Fruit fly (Drosophila melanogaster) whole organism, embryonic: ENCODE results near the gene Muc68D.

Source experiments
- Asciz ChIP-seq: fragments of 200-800 bp; sonication (Bioruptor generic); optimal IDR thresholded peaks from 2 replicates; lab custom pipeline; 2017; ENCODE audit warnings: missing biosample characterization, mild to moderate bottlenecking, missing genetic modification characterization, missing genetic modification reagents
- Bdp1 ChIP-seq: fragments of 200-800 bp; sonication (Bioruptor generic); optimal IDR thresholded peaks from 3 replicates; lab custom pipeline; 2016; ENCODE audit warnings: missing biosample characterization, missing genetic modification characterization
- CG10543 ChIP-seq: fragments of 200-800 bp; sonication (Bioruptor generic); optimal IDR thresholded peaks from 3 replicates; lab custom pipeline; 2017; ENCODE audit warnings: missing biosample characterization, mild to moderate bottlenecking, missing genetic modification characterization, moderate library complexity
- CG10979 ChIP-seq: fragments of 200-800 bp; sonication (Bioruptor generic); optimal IDR thresholded peaks from 2 replicates; lab custom pipeline; 2018; ENCODE audit warnings: missing biosample characterization, mild to moderate bottlenecking, missing genetic modification characterization, moderate library complexity
- CG11695 ChIP-seq: fragments of 200-800 bp; sonication (Bioruptor generic); IDR thresholded peaks from 3 replicates; pipeline ENCODE4 v1.3.6; 2022; ENCODE audit warnings: missing biosample characterization, missing genetic modification characterization
- CG13287 ChIP-seq: fragments of 200-800 bp; sonication (Bioruptor generic); IDR thresholded peaks from 2 replicates; pipeline ENCODE4 v1.3.6; 2022; ENCODE audit warnings: missing biosample characterization, missing genetic modification characterization; ENCODE audit not compliant: partially characterized antibody
- CG14860 ChIP-seq: fragments of 200-800 bp; sonication (Bioruptor generic); IDR thresholded peaks from 3 replicates; pipeline ENCODE4 v1.3.6; 2022; ENCODE audit warnings: missing biosample characterization, missing genetic modification characterization; ENCODE audit not compliant: partially characterized antibody
- CG15269 ChIP-seq: fragments of 200-800 bp; sonication (Bioruptor generic); optimal IDR thresholded peaks from 2 replicates; lab custom pipeline; 2018; ENCODE audit warnings: missing biosample characterization, mild to moderate bottlenecking, missing genetic modification characterization, moderate library complexity
- CG1603 ChIP-seq: fragments of 200-800 bp; sonication (Bioruptor generic); optimal IDR thresholded peaks from 2 replicates; lab custom pipeline; 2019; ENCODE audit warnings: missing biosample characterization, mild to moderate bottlenecking, missing genetic modification characterization, moderate library complexity
- CG17186 ChIP-seq: fragments of 200-800 bp; sonication (Bioruptor generic); optimal IDR thresholded peaks from 3 replicates; lab custom pipeline; 2017; ENCODE audit warnings: missing biosample characterization, missing genetic modification reagents, missing genetic modification characterization
- CG17359 ChIP-seq: fragments of 200-800 bp; sonication (Bioruptor generic); optimal IDR thresholded peaks from 3 replicates; lab custom pipeline; 2018; ENCODE audit warnings: missing biosample characterization, mild to moderate bottlenecking, missing genetic modification characterization, moderate library complexity
- CG17802 ChIP-seq: fragments of 200-800 bp; sonication (Bioruptor generic); optimal IDR thresholded peaks from 2 replicates; lab custom pipeline; 2018; ENCODE audit warnings: missing biosample characterization, mild to moderate bottlenecking, missing genetic modification characterization, moderate library complexity
- CG17912 ChIP-seq: fragments of 200-800 bp; sonication (Bioruptor generic); optimal IDR thresholded peaks from 2 replicates; lab custom pipeline; 2018; ENCODE audit warnings: missing biosample characterization, mild to moderate bottlenecking, missing genetic modification characterization
- CG2120 ChIP-seq: fragments of 200-800 bp; sonication (Bioruptor generic); optimal IDR thresholded peaks from 3 replicates; lab custom pipeline; 2016; ENCODE audit warnings: missing biosample characterization, missing genetic modification characterization
- CG30431 ChIP-seq: fragments of 200-800 bp; sonication (Bioruptor generic); optimal IDR thresholded peaks from 2 replicates; lab custom pipeline; 2017; ENCODE audit warnings: missing biosample characterization, missing genetic modification characterization
- CG3065 ChIP-seq: fragments of 200-800 bp; sonication (Bioruptor generic); optimal IDR thresholded peaks from 2 replicates; lab custom pipeline; 2016; ENCODE audit warnings: missing biosample characterization, missing genetic modification characterization
- CG4360 ChIP-seq: fragments of 200-800 bp; sonication (Bioruptor generic); IDR thresholded peaks from 2 replicates; pipeline ENCODE4 v1.3.6; 2022; ENCODE audit warnings: missing biosample characterization, missing genetic modification characterization
- CG4404 ChIP-seq: fragments of 200-800 bp; sonication (Bioruptor generic); IDR thresholded peaks from 2 replicates; pipeline ENCODE4 v1.3.6; 2022; ENCODE audit warnings: missing biosample characterization, missing genetic modification characterization
- CG6175 ChIP-seq: fragments of 200-800 bp; sonication (Bioruptor generic); IDR thresholded peaks from 3 replicates; pipeline ENCODE4 v1.3.6; 2022; ENCODE audit warnings: missing biosample characterization, missing genetic modification characterization
- CG6272 ChIP-seq: fragments of 200-800 bp; sonication (Bioruptor generic); IDR thresholded peaks from 2 replicates; pipeline ENCODE4 v1.3.6; 2022; ENCODE audit warnings: missing biosample characterization, missing genetic modification characterization
- CG7271 ChIP-seq: fragments of 200-800 bp; sonication (Bioruptor generic); optimal IDR thresholded peaks from 2 replicates; lab custom pipeline; 2018; ENCODE audit warnings: missing biosample characterization, mild to moderate bottlenecking, missing genetic modification characterization, moderate library complexity
- CG7839 ChIP-seq: fragments of 200-800 bp; sonication (Bioruptor generic); optimal IDR thresholded peaks from 3 replicates; lab custom pipeline; 2018; ENCODE audit warnings: missing biosample characterization, mild to moderate bottlenecking, missing genetic modification characterization, moderate library complexity
- Fer2 ChIP-seq: fragments of 200-800 bp; sonication (Bioruptor generic); optimal IDR thresholded peaks from 2 replicates; lab custom pipeline; 2018; ENCODE audit warnings: missing biosample characterization, mild to moderate bottlenecking, missing genetic modification characterization, moderate library complexity
- GATAe ChIP-seq: fragments of 200-800 bp; sonication (Bioruptor generic); conservative IDR thresholded peaks from 2 replicates; pipeline ENCODE4 v1.3.6; 2022; ENCODE audit warnings: missing biosample characterization, missing genetic modification characterization
- Gsc ChIP-seq: fragments of 200-800 bp; sonication (Bioruptor generic); IDR thresholded peaks from 2 replicates; pipeline ENCODE4 v1.3.6; 2022; ENCODE audit warnings: missing biosample characterization, missing genetic modification characterization
- Hr78 ChIP-seq, 2 experiments: fragments of 200-800 bp in 1 of 2; fragments of >200 bp in 1 of 2; sonication (Bioruptor generic) in 1 of 2; optimal IDR thresholded peaks; 2 replicates each; lab custom pipeline; 2017 to 2019; ENCODE audit warnings: missing biosample characterization in 2 of 2, missing genetic modification characterization in 2 of 2, mild to moderate bottlenecking in 1 of 2, moderate library complexity in 1 of 2
- MTF-1 ChIP-seq: fragments of 200-800 bp; sonication (Bioruptor generic); optimal IDR thresholded peaks from 2 replicates; lab custom pipeline; 2018; ENCODE audit warnings: missing biosample characterization, mild to moderate bottlenecking, missing genetic modification characterization, borderline replicate concordance
- Mad ChIP-seq: fragments of 200-800 bp; sonication (Bioruptor generic); optimal IDR thresholded peaks from 2 replicates; lab custom pipeline; 2016; ENCODE audit warnings: missing biosample characterization, missing genetic modification characterization
- Six4 ChIP-seq: fragments of 200-800 bp; sonication (Bioruptor generic); optimal IDR thresholded peaks from 2 replicates; lab custom pipeline; 2016; ENCODE audit warnings: missing biosample characterization, missing genetic modification characterization
- Sry-δ ChIP-seq: fragments of 200-800 bp; sonication (Bioruptor generic); optimal IDR thresholded peaks from 2 replicates; lab custom pipeline; 2016; ENCODE audit warnings: missing biosample characterization, missing genetic modification characterization
- crp ChIP-seq, 2 experiments: fragments of 200-800 bp; sonication (Bioruptor generic); optimal IDR thresholded peaks; 2 replicates in 1 of 2; 3 replicates in 1 of 2; lab custom pipeline; 2017; ENCODE audit warnings: missing biosample characterization in 2 of 2, missing genetic modification characterization in 2 of 2, mild to moderate bottlenecking in 1 of 2, moderate library complexity in 1 of 2
- danr ChIP-seq: fragments of 200-800 bp; sonication (Bioruptor generic); IDR thresholded peaks from 2 replicates; pipeline ENCODE4 v1.3.6; 2022; ENCODE audit warnings: missing biosample characterization, missing genetic modification characterization
- dimm ChIP-seq: fragments of 200-800 bp; sonication (Bioruptor generic); IDR thresholded peaks from 2 replicates; pipeline ENCODE4 v1.3.6; 2022; ENCODE audit warnings: missing biosample characterization, missing genetic modification characterization
- dmrt99B ChIP-seq: fragments of 200-800 bp; sonication (Bioruptor generic); optimal IDR thresholded peaks from 2 replicates; lab custom pipeline; 2018; ENCODE audit warnings: missing biosample characterization, mild to moderate bottlenecking, missing genetic modification characterization, moderate library complexity
- fd96Cb ChIP-seq: fragments of 200-800 bp; sonication (Bioruptor generic); optimal IDR thresholded peaks from 2 replicates; lab custom pipeline; 2018; ENCODE audit warnings: missing biosample characterization, mild to moderate bottlenecking, missing genetic modification characterization, moderate library complexity
- gem ChIP-seq: fragments of 200-800 bp; sonication (Bioruptor generic); optimal IDR thresholded peaks from 2 replicates; lab custom pipeline; 2019; ENCODE audit warnings: missing biosample characterization, mild to moderate bottlenecking, missing genetic modification characterization, moderate library complexity
- gsb ChIP-seq: fragments of 200-800 bp; sonication (Bioruptor generic); IDR thresholded peaks from 2 replicates; pipeline ENCODE4 v1.3.6; 2022; ENCODE audit warnings: missing biosample characterization, missing genetic modification characterization
- h ChIP-seq: fragments of >200 bp; optimal IDR thresholded peaks from 2 replicates; lab custom pipeline; 2017
- lab ChIP-seq: fragments of 200-800 bp; sonication (Bioruptor generic); optimal IDR thresholded peaks from 3 replicates; lab custom pipeline; 2017; ENCODE audit warnings: missing biosample characterization, missing genetic modification characterization, mild to moderate bottlenecking, moderate library complexity, missing genetic modification reagents
- lilli ChIP-seq: fragments of 200-800 bp; sonication (Bioruptor generic); optimal IDR thresholded peaks from 3 replicates; lab custom pipeline; 2016; ENCODE audit warnings: missing biosample characterization, missing genetic modification characterization
- p53 ChIP-seq: fragments of 200-800 bp; sonication (Bioruptor generic); optimal IDR thresholded peaks from 2 replicates; lab custom pipeline; 2016; ENCODE audit warnings: missing biosample characterization, missing genetic modification characterization
- phol ChIP-seq: fragments of 200-800 bp; sonication (Bioruptor generic); optimal IDR thresholded peaks from 3 replicates; lab custom pipeline; 2018; ENCODE audit warnings: missing biosample characterization, mild to moderate bottlenecking, missing genetic modification characterization, moderate library complexity
- pita ChIP-seq: fragments of 200-800 bp; sonication (Bioruptor generic); optimal IDR thresholded peaks from 2 replicates; lab custom pipeline; 2017; ENCODE audit warnings: missing biosample characterization, mild to moderate bottlenecking, missing genetic modification characterization
- psq ChIP-seq: fragments of 200-800 bp; sonication (Bioruptor generic); optimal IDR thresholded peaks from 2 replicates; lab custom pipeline; 2017; ENCODE audit warnings: missing biosample characterization, missing genetic modification characterization
- scrt ChIP-seq: fragments of 200-800 bp; sonication (Bioruptor generic); optimal IDR thresholded peaks from 2 replicates; lab custom pipeline; 2018; ENCODE audit warnings: missing biosample characterization, mild to moderate bottlenecking, missing genetic modification characterization, moderate library complexity
- seq ChIP-seq: fragments of 200-800 bp; sonication (Bioruptor generic); IDR thresholded peaks from 2 replicates; pipeline ENCODE4 v1.3.6; 2022; ENCODE audit warnings: missing biosample characterization, missing genetic modification characterization
- tll ChIP-seq, 2 experiments: fragments of 200-800 bp in 1 of 2; fragments of >200 bp in 1 of 2; sonication (Bioruptor generic) in 1 of 2; optimal IDR thresholded peaks; 2 replicates each; lab custom pipeline; 2017 to 2019; ENCODE audit warnings: missing biosample characterization in 2 of 2, missing genetic modification characterization in 2 of 2, mild to moderate bottlenecking in 1 of 2, moderate library complexity in 1 of 2
- tna ChIP-seq: fragments of 200-800 bp; sonication (Bioruptor generic); IDR thresholded peaks from 2 replicates; pipeline ENCODE4 v1.3.6; 2022; ENCODE audit warnings: missing biosample characterization, missing genetic modification characterization; ENCODE audit not compliant: partially characterized antibody
- unc-4 ChIP-seq: fragments of 200-800 bp; sonication (Bioruptor generic); IDR thresholded peaks from 2 replicates; pipeline ENCODE4 v1.3.6; 2022; ENCODE audit warnings: missing biosample characterization, missing genetic modification characterization; ENCODE audit not compliant: partially characterized antibody
- wdn ChIP-seq: fragments of 200-800 bp; sonication (Bioruptor generic); IDR thresholded peaks from 2 replicates; pipeline ENCODE4 v1.3.6; 2022; ENCODE audit warnings: missing biosample characterization, missing genetic modification characterization

Muc68D gene

DNA sequence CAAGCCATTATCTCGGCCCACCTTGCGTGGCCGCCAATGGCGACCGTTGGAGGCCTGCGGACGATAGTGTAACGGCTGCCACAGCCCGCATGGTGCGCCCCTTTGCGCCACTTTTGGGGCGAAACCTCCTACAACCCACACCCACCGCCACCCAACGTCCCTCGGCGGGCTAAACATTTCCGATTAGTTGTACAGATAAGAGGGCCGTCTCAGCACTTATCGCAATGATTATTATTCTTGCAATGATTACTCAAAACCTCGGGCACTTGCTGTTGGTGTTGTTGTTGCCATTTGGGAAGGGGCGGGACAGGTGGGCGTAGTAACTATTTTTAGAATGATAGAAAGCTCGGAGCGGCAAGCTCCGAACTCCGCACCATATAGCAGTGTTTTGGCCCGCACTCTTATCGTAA, 656 bp upstream of the Muc68D start (continued):
- TF ChIP-seq CG4360 (GFP tag; lab: Robert Waterston, UW) = peak; percentile 25; the same call in 1 of the 2 replicates
- TF ChIP-seq CG13287 (GFP tag; lab: Robert Waterston, UW) = peak; percentile 16; the same call in 1 of the 2 replicates
- peak; percentile 55 for TF ChIP-seq CG3065 (GFP tag; lab: Kevin White, UChicago)
- no peak for TF ChIP-seq Asciz (GFP tag; lab: Kevin White, UChicago)
- no peak for TF ChIP-seq lilli (GFP tag; lab: Kevin White, UChicago)
- TF ChIP-seq Mad = no peak
- TF ChIP-seq Six4 (GFP tag; lab: Kevin White, UChicago) = no peak
- TF ChIP-seq unc-4 (GFP tag; lab: Robert Waterston, UW) = 0 out of 2 replicates have a peak, but pooled peaks have one; percentile 22
- TF ChIP-seq CG6175 (GFP tag; lab: Robert Waterston, UW) = peak; percentile 97
- no peak for TF ChIP-seq dimm
- TF ChIP-seq Hr78 (GFP tag; optimal IDR thresholded peaks at IDR 0.05; lab: Kevin White, UChicago) = no peak
- TF ChIP-seq CG14860 = no peak
- no peak for TF ChIP-seq CG1603 (tag; lab: Kevin White, UChicago)
- TF ChIP-seq CG6272 (GFP tag; lab: Robert Waterston, UW) = no peak
- peak; percentile 89 for TF ChIP-seq CG10543
- no peak for TF ChIP-seq CG17186 (GFP tag; lab: Kevin White, UChicago)
- no peak for TF ChIP-seq p53 (GFP tag; lab: Kevin White, UChicago)
- TF ChIP-seq gem (tag; lab: Kevin White, UChicago) = no peak
- no peak for TF ChIP-seq gsb
- no peak for TF ChIP-seq crp (GFP tag; optimal IDR thresholded peaks at IDR 0.05; lab: Kevin White, UChicago)
- TF ChIP-seq Gsc (GFP tag; lab: Robert Waterston, UW) = no peak
- no peak for TF ChIP-seq tna (GFP tag; lab: Robert Waterston, UW)
- TF ChIP-seq Sry-δ (GFP tag; lab: Kevin White, UChicago) = no peak
- no peak for TF ChIP-seq psq (GFP tag; lab: Kevin White, UChicago)
- TF ChIP-seq CG17359 (tag; lab: Kevin White, UChicago) = no peak
- peak; percentile 12 for TF ChIP-seq CG17912 (GFP tag; lab: Kevin White, UChicago)
- no peak for TF ChIP-seq scrt (GFP tag; lab: Kevin White, UChicago)
- no peak for TF ChIP-seq seq (GFP tag; lab: Robert Waterston, UW)
- TF ChIP-seq GATAe (GFP tag; lab: Robert Waterston, UW) = peak; percentile 98
- TF ChIP-seq pita (GFP tag; lab: Kevin White, UChicago) = no peak
- peak; percentile 94 for TF ChIP-seq Bdp1 (GFP tag; lab: Kevin White, UChicago)
- TF ChIP-seq Fer2 = no peak
- no peak for TF ChIP-seq CG17802 (tag; lab: Kevin White, UChicago)
- TF ChIP-seq wdn (GFP tag; lab: Robert Waterston, UW) = no peak
- TF ChIP-seq CG7271 (tag; lab: Kevin White, UChicago) = no peak
- TF ChIP-seq CG2120 (GFP tag; lab: Kevin White, UChicago) = no peak
- no peak for TF ChIP-seq phol (tag; lab: Kevin White, UChicago)
- no peak for TF ChIP-seq CG7839 (tag; lab: Kevin White, UChicago)
- TF ChIP-seq CG30431 (GFP tag; lab: Kevin White, UChicago) = no peak
- TF ChIP-seq CG10979 (tag; lab: Kevin White, UChicago) = no peak
- TF ChIP-seq fd96Cb = no peak
- TF ChIP-seq CG15269 (tag; lab: Kevin White, UChicago) = no peak
- no peak for TF ChIP-seq CG4404 (GFP tag; lab: Robert Waterston, UW)
- TF ChIP-seq tll (GFP tag; optimal IDR thresholded peaks at IDR 0.05; lab: Kevin White, UChicago) = no peak
- TF ChIP-seq MTF-1 (GFP tag; lab: Kevin White, UChicago) = no peak
- peak; percentile 85 for TF ChIP-seq lab
- no peak for TF ChIP-seq h
- TF ChIP-seq dmrt99B (tag; lab: Kevin White, UChicago) = no peak
- no peak for TF ChIP-seq danr (GFP tag; lab: Robert Waterston, UW)
- TF ChIP-seq CG11695 (GFP tag; lab: Robert Waterston, UW) = 0 out of 3 replicates have a peak, but pooled peaks have one; percentile 16
